Worm (Caenorhabditis elegans) whole organism, late embryonic: ENCODE measurements around the gene mtr-4.
A peak's percentile ranks its signal among the peaks of the same experiment; 100 is the strongest.

Source experiments
- C08G9.2 ChIP-seq: sonication (generic microtip); optimal IDR thresholded peaks from 2 replicates; lab custom pipeline; 2016; ENCODE audit warnings: mild to moderate bottlenecking, missing genetic modification characterization, moderate library complexity, missing compliant biosample characterization
- F13H6.1 ChIP-seq: sonication (generic microtip); optimal IDR thresholded peaks from 2 replicates; lab custom pipeline; 2016; ENCODE audit warnings: missing genetic modification characterization, missing compliant biosample characterization
- K02D7.2 ChIP-seq: sonication (generic microtip); optimal IDR thresholded peaks from 2 replicates; lab custom pipeline; 2017; ENCODE audit warnings: mild to moderate bottlenecking, missing genetic modification characterization, missing compliant biosample characterization
- Y22D7AL.16 ChIP-seq: sonication (generic microtip); optimal IDR thresholded peaks from 2 replicates; lab custom pipeline; 2016; ENCODE audit warnings: missing genetic modification characterization, missing compliant biosample characterization
- ahr-1 ChIP-seq: sonication (generic microtip); optimal IDR thresholded peaks from 2 replicates; lab custom pipeline; 2016; ENCODE audit warnings: missing genetic modification characterization, missing compliant biosample characterization
- ceh-14 ChIP-seq: sonication (generic microtip); optimal IDR thresholded peaks from 2 replicates; lab custom pipeline; 2016; ENCODE audit warnings: missing genotype, missing genetic modification characterization, missing compliant biosample characterization
- ceh-19 ChIP-seq: fragments of 200-800 bp; sonication (Bioruptor generic); optimal IDR thresholded peaks from 2 replicates; lab custom pipeline; 2018; ENCODE audit warnings: mild to moderate bottlenecking, missing genetic modification characterization, missing compliant biosample characterization
- ceh-22 ChIP-seq: sonication (generic microtip); optimal IDR thresholded peaks from 2 replicates; lab custom pipeline; 2017; ENCODE audit warnings: missing biosample characterization, missing genetic modification characterization
- ceh-24 ChIP-seq: sonication (generic microtip); optimal IDR thresholded peaks from 2 replicates; lab custom pipeline; 2016; ENCODE audit warnings: mild to moderate bottlenecking, missing genetic modification characterization, missing compliant biosample characterization
- ceh-30 ChIP-seq: fragments of 150-350 bp; optimal IDR thresholded peaks from 2 replicates; lab custom pipeline; 2014; ENCODE audit warnings: missing biosample characterization, missing genetic modification characterization
- ceh-31 ChIP-seq: sonication (generic microtip); optimal IDR thresholded peaks from 2 replicates; lab custom pipeline; 2016; ENCODE audit warnings: missing genetic modification characterization, missing compliant biosample characterization
- che-1 ChIP-seq: sonication (generic microtip); optimal IDR thresholded peaks from 2 replicates; lab custom pipeline; 2016; ENCODE audit warnings: mild to moderate bottlenecking, missing genetic modification characterization, missing compliant biosample characterization
- elt-2 ChIP-seq: sonication (generic microtip); optimal IDR thresholded peaks from 2 replicates; lab custom pipeline; 2016; ENCODE audit warnings: missing genetic modification reagents, missing genetic modification characterization, missing compliant biosample characterization
- ets-4 ChIP-seq: sonication (generic microtip); optimal IDR thresholded peaks from 2 replicates; lab custom pipeline; 2016; ENCODE audit warnings: missing genetic modification characterization, missing compliant biosample characterization
- eyg-1 ChIP-seq: sonication (generic microtip); optimal IDR thresholded peaks from 2 replicates; lab custom pipeline; 2016; ENCODE audit warnings: missing genotype, missing genetic modification characterization, missing compliant biosample characterization
- fax-1 ChIP-seq: sonication (generic microtip); optimal IDR thresholded peaks from 2 replicates; lab custom pipeline; 2016; ENCODE audit warnings: missing genotype, missing genetic modification characterization, missing compliant biosample characterization
- fkh-6 ChIP-seq: sonication (generic microtip); optimal IDR thresholded peaks from 2 replicates; lab custom pipeline; 2016; ENCODE audit warnings: missing genetic modification characterization, missing compliant biosample characterization
- hlh-13 ChIP-seq: fragments of 200-800 bp; sonication (Bioruptor generic); optimal IDR thresholded peaks from 2 replicates; lab custom pipeline; 2018; ENCODE audit warnings: mild to moderate bottlenecking, missing genetic modification characterization, missing compliant biosample characterization
- hlh-15 ChIP-seq: sonication (generic microtip); optimal IDR thresholded peaks from 2 replicates; lab custom pipeline; 2016; ENCODE audit warnings: missing genetic modification characterization, missing compliant biosample characterization
- hlh-30 ChIP-seq: sonication (generic microtip); optimal IDR thresholded peaks from 2 replicates; lab custom pipeline; 2017; ENCODE audit warnings: antibody characterized with exemption, missing genetic modification characterization, missing compliant biosample characterization; ENCODE audit not compliant: insufficient read depth
- hlh-6 ChIP-seq: sonication (generic microtip); optimal IDR thresholded peaks from 2 replicates; lab custom pipeline; 2016; ENCODE audit warnings: missing genotype, missing genetic modification characterization, missing compliant biosample characterization
- lin-11 ChIP-seq: fragments of 200-800 bp; sonication (Bioruptor generic); optimal IDR thresholded peaks from 2 replicates; lab custom pipeline; 2018; ENCODE audit warnings: mild to moderate bottlenecking, missing genetic modification characterization, missing compliant biosample characterization
- madf-2 ChIP-seq: sonication (generic microtip); optimal IDR thresholded peaks from 2 replicates; lab custom pipeline; 2017; ENCODE audit warnings: missing genetic modification characterization, missing compliant biosample characterization
- mec-3 ChIP-seq: sonication (generic microtip); optimal IDR thresholded peaks from 2 replicates; lab custom pipeline; 2016; ENCODE audit warnings: borderline replicate concordance, missing genetic modification characterization, missing compliant biosample characterization
- nfya-1 ChIP-seq: sonication (generic microtip); optimal IDR thresholded peaks from 2 replicates; lab custom pipeline; 2017; ENCODE audit warnings: missing genetic modification characterization, mild to moderate bottlenecking, missing compliant biosample characterization, antibody characterized with exemption, moderate library complexity
- nhr-11 ChIP-seq: fragments of 150-350 bp; optimal IDR thresholded peaks from 2 replicates; lab custom pipeline; 2014; ENCODE audit warnings: missing biosample characterization, missing genetic modification characterization
- npax-4 ChIP-seq: sonication (generic microtip); optimal IDR thresholded peaks from 2 replicates; lab custom pipeline; 2016; ENCODE audit warnings: missing genetic modification characterization, missing compliant biosample characterization
- pag-3 ChIP-seq: sonication (generic microtip); optimal IDR thresholded peaks from 2 replicates; lab custom pipeline; 2016; ENCODE audit warnings: missing compliant biosample characterization, missing genetic modification characterization, borderline replicate concordance
- pax-1 ChIP-seq: fragments of 150-350 bp; optimal IDR thresholded peaks from 2 replicates; lab custom pipeline; 2014; ENCODE audit warnings: missing biosample characterization, missing genetic modification characterization
- pha-4 ChIP-seq: fragments of 150-350 bp; optimal IDR thresholded peaks from 2 replicates; lab custom pipeline; 2018; ENCODE audit warnings: missing biosample characterization, missing genetic modification reagents, missing genetic modification characterization
- pqm-1 ChIP-seq: sonication (generic microtip); optimal IDR thresholded peaks from 2 replicates; lab custom pipeline; 2016; ENCODE audit warnings: missing genetic modification characterization, missing compliant biosample characterization
- pros-1 ChIP-seq: fragments of 150-350 bp; optimal IDR thresholded peaks from 2 replicates; lab custom pipeline; 2014; ENCODE audit warnings: missing biosample characterization, missing genetic modification reagents, missing genetic modification characterization
- sox-2 ChIP-seq: fragments of 200-800 bp; sonication (Bioruptor generic); IDR thresholded peaks from 2 replicates; pipeline ENCODE4 v1.3.6; 2022; ENCODE audit warnings: missing genetic modification reagents, missing genetic modification characterization, missing compliant biosample characterization
- syd-9 ChIP-seq: sonication (generic microtip); optimal IDR thresholded peaks from 2 replicates; lab custom pipeline; 2016; ENCODE audit warnings: mild to moderate bottlenecking, missing genetic modification characterization, moderate library complexity, missing compliant biosample characterization
- tbx-2 ChIP-seq: sonication (generic microtip); optimal IDR thresholded peaks from 2 replicates; lab custom pipeline; 2016; ENCODE audit warnings: missing genetic modification characterization, missing compliant biosample characterization
- tbx-7 ChIP-seq: sonication (generic microtip); optimal IDR thresholded peaks from 2 replicates; lab custom pipeline; 2016; ENCODE audit warnings: missing genotype, missing genetic modification characterization, missing compliant biosample characterization
- unc-3 ChIP-seq, 2 experiments: fragments of 200-800 bp in 1 of 2; sonication (Bioruptor generic) in 1 of 2; sonication (generic microtip) in 1 of 2; conservative IDR thresholded peaks in 1 of 2; optimal IDR thresholded peaks in 1 of 2; 2 replicates each; pipeline versions ENCODE4 v1.3.6 to Lab custom; 2016 to 2022; ENCODE audit warnings: missing compliant biosample characterization in 2 of 2, missing genetic modification characterization in 2 of 2, missing genetic modification reagents in 1 of 2
- unc-42 ChIP-seq: sonication (generic microtip); optimal IDR thresholded peaks from 2 replicates; lab custom pipeline; 2016; ENCODE audit warnings: missing genotype, missing genetic modification characterization, missing compliant biosample characterization
- unc-86 ChIP-seq: sonication (generic microtip); optimal IDR thresholded peaks from 2 replicates; lab custom pipeline; 2016; ENCODE audit warnings: missing genetic modification characterization, missing compliant biosample characterization
- zip-5 ChIP-seq: sonication (generic microtip); optimal IDR thresholded peaks from 2 replicates; lab custom pipeline; 2016; ENCODE audit warnings: missing genetic modification characterization, missing compliant biosample characterization

Gene mtr-4

DNA sequence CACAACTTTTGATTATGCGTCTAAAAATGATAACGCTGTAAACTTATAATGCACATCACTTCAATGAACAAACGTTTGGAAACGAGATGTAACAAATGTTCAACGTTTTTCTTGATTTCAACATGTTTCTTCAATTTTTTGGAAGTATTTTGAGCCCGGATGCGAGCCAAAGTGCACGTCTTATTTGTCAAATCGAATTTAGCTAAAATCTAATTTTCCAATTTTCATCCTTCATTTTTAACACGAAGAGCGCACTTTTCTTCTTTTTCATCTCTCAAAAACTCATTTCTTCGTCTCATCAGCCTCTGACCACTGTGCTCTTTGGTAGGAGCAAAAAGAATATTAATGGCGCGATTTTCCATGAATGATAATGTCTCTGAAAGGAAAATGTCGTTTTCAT lies 27.2 kb upstream of the mtr-4 start:
- TF ChIP-seq unc-42 (tag; lab: Kevin White, UChicago) = peak; percentile 96
- TF ChIP-seq madf-2 (tag; lab: Kevin White, UChicago) = no peak
- TF ChIP-seq che-1 = no peak

DNA sequence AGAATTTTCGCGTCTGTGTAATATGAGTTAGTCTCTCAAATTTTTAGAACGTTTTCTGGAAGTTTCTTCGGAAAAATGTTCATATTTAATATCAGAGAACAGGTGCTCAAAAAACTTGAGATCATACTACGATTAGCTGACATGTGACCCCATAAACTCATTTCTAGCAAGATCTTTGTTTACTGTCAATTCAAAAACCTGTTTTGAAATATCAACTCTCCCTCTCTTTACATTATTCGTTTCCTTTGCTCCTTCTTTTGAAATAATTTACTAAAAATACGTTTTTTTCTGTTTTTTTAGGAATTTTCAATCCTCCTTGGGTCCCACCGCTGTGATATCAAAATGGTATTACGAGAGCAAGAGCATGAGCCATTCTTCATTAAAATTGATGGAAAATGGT lies 26.4 kb upstream of the mtr-4 start, which contains the start of gene fat-4:
Gene fat-4 (plus strand): TSS at position 301 of the 400 bp plus-strand sequence.
- TF ChIP-seq ceh-30 (tag; lab: Kevin White, UChicago) (no peak), sox-2 (GFP tag; lab: Robert Waterston, UW) (no peak), pha-4 (tag; lab: Kevin White, UChicago) (no peak), pag-3 (no peak), nfya-1 (tag; lab: Kevin White, UChicago) (no peak), lin-11 (tag; lab: Kevin White, UChicago) (no peak), unc-86 (tag; lab: Kevin White, UChicago) (no peak), ceh-31 (no peak), ceh-19 (no peak), C08G9.2 (tag; lab: Kevin White, UChicago) (no peak), hlh-15 (no peak), syd-9 (tag; lab: Kevin White, UChicago) (no peak), mec-3 (no peak), madf-2 (tag; lab: Kevin White, UChicago) (no peak)

ce11 chrIV:9799664-9800063 lies 25.8 kb upstream of the mtr-4 start:
- TF ChIP-seq ceh-24 (tag; lab: Kevin White, UChicago) (no peak), ceh-22 (no peak), hlh-15 (no peak), lin-11 (tag; lab: Kevin White, UChicago) (no peak), ceh-14 (tag; lab: Kevin White, UChicago) (no peak), ahr-1 (tag; lab: Kevin White, UChicago) (no peak), F13H6.1 (no peak), eyg-1 (tag; lab: Kevin White, UChicago) (no peak), tbx-2 (tag; lab: Kevin White, UChicago) (no peak), zip-5 (tag; lab: Kevin White, UChicago) (no peak), hlh-30 (tag; lab: Kevin White, UChicago) (no peak), Y22D7AL.16 (tag; lab: Kevin White, UChicago) (no peak), tbx-7 (no peak), fkh-6 (tag; lab: Kevin White, UChicago) (no peak), hlh-13 (GFP tag; lab: Kevin White, UChicago) (no peak), mec-3 (no peak), K02D7.2 (tag; lab: Kevin White, UChicago) (no peak), elt-2 (tag; lab: Kevin White, UChicago) (no peak)

- TF ChIP-seq npax-4 (tag; lab: Kevin White, UChicago) (no peak), elt-2 (tag; lab: Kevin White, UChicago) (peak; percentile 94)
Observed at ce11 chrIV:9801418-9801817, 24.1 kb upstream of the mtr-4 start.

- TF ChIP-seq ets-4 (tag; lab: Kevin White, UChicago) (no peak), nhr-11 (tag; lab: Kevin White, UChicago) (no peak), hlh-30 (tag; lab: Kevin White, UChicago) (no peak), che-1 (no peak), pax-1 (no peak), unc-3 (GFP tag; conservative IDR thresholded peaks at IDR 0.05; lab: Robert Waterston, UW) (no peak), unc-3 (tag; optimal IDR thresholded peaks at IDR 0.05; lab: Kevin White, UChicago) (no peak), nfya-1 (tag; lab: Kevin White, UChicago) (no peak), pqm-1 (no peak), ahr-1 (tag; lab: Kevin White, UChicago) (no peak), Y22D7AL.16 (tag; lab: Kevin White, UChicago) (no peak), fax-1 (tag; lab: Kevin White, UChicago) (no peak), pros-1 (tag; lab: Kevin White, UChicago) (no peak), hlh-6 (tag; lab: Kevin White, UChicago) (no peak), ceh-22 (no peak), hlh-15 (no peak), ceh-24 (tag; lab: Kevin White, UChicago) (no peak), syd-9 (tag; lab: Kevin White, UChicago) (no peak)
Observed at ce11 chrIV:9802711-9803110, 22.8 kb upstream of the mtr-4 start, which contains the start of gene fat-3. TSS of gene fat-3 (plus strand) at chrIV:9803023.
